Worm (Caenorhabditis elegans): Measurements from ENCODE around the gene ZK637.4.

- TF ChIP-seq med-1 (GFP tag; optimal IDR thresholded peaks at IDR 0.05; ENCODE audit: insufficient read depth) (no peak), ztf-29 (GFP tag; IDR thresholded peaks at IDR 0.05) (no peak), tab-1 (GFP tag; IDR thresholded peaks at IDR 0.05) (no peak), flt-1 (GFP tag; IDR thresholded peaks at IDR 0.05) (no peak), ztf-23 (GFP tag; IDR thresholded peaks at IDR 0.05) (no peak), T22C8.4 (GFP tag; IDR thresholded peaks at IDR 0.05) (no peak), klf-2 (GFP tag; conservative IDR thresholded peaks at IDR 0.05) (no peak)
Observed at ce11 chrIII:8882333-8882732, 11.2 kb upstream of the ZK637.4 start.

Measured in whole organism, midembryonic.